Worm (Caenorhabditis elegans): ENCODE data around the gene C44B11.4.

ce11 chrIII:3142078-3142477, 1.5 kb downstream of the C44B11.4 start:
- TF ChIP-seq ceh-34 (tag; optimal IDR thresholded peaks at IDR 0.05) (no peak), eyg-1 (tag; optimal IDR thresholded peaks at IDR 0.05) (no peak)

Data from whole organism, late embryonic.